Fruit fly (Drosophila melanogaster): ENCODE measurements around the gene CG9257.
A peak's percentile ranks its signal among the peaks of the same experiment; 100 is the strongest.

CG9257 gene

DNA sequence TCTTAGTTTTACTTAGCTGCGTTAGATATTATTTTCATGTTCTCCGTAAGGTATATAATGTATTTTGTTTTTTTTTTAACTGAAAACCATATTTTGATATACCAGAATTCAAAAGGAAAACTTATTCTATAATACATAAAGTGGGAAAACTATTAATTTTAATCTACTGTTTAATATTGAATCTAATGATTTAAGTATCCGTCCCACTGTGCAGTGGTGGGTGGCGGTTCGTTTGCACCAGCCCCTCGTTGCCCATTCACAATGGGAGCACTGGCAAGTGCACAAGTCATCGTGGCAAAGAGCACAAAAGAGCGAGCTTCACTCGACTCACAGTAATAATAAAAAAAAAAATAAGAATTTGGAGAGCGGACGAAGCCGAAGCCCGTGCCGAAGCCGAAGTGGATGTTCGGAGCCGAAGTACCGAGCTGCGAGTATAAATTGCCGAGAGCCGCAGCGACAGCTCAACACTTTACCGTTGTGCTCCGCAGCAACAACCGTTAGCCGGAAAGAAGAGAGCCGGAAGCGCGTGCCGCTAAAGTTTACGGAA, 6.0 kb upstream of the CG9257 start, which contains the start of gene CG34136 (continued):
- TF ChIP-seq CG14014 (GFP tag; IDR thresholded peaks at IDR 0.05) (no peak), Six4 (GFP tag; optimal IDR thresholded peaks at IDR 0.05) (peak; percentile 56), pan (optimal IDR thresholded peaks at IDR 0.05) (no peak), pan (GFP tag; optimal IDR thresholded peaks at IDR 0.05 in 1 of 2, IDR thresholded peaks at IDR 0.05 in 1 of 2) (peak in 1 of 2 experiments; percentile 25), CG10209 (GFP tag; optimal IDR thresholded peaks at IDR 0.05) (peak; percentile 8), slou (GFP tag; optimal IDR thresholded peaks at IDR 0.05) (no peak), CG17829 (tag; optimal IDR thresholded peaks at IDR 0.05) (peak; percentile 24), CG17361 (GFP tag; IDR thresholded peaks at IDR 0.05) (peak; percentile 66; the same call in 2 of the 3 replicates), CG14050 (GFP tag; IDR thresholded peaks at IDR 0.05) (no peak), Drgx (GFP tag; IDR thresholded peaks at IDR 0.05) (peak; percentile 77), lab (GFP tag; optimal IDR thresholded peaks at IDR 0.05) (peak; percentile 69), row (GFP tag; IDR thresholded peaks at IDR 0.05) (peak; percentile 60; the same call in 2 of the 3 replicates), Deaf1 (tag; optimal IDR thresholded peaks at IDR 0.05) (peak; percentile 99), CG10267 (tag; optimal IDR thresholded peaks at IDR 0.05) (peak; percentile 28), CG12659 (GFP tag; optimal IDR thresholded peaks at IDR 0.05) (peak; percentile 38), Fer1 (GFP tag; optimal IDR thresholded peaks at IDR 0.05) (peak; percentile 12), bcd (GFP tag; optimal IDR thresholded peaks at IDR 0.05) (peak; percentile 32), Dp (GFP tag; optimal IDR thresholded peaks at IDR 0.05) (no peak), CG11723 (GFP tag; optimal IDR thresholded peaks at IDR 0.05) (no peak), trh (GFP tag; optimal IDR thresholded peaks at IDR 0.05) (no peak), bsh (GFP tag; optimal IDR thresholded peaks at IDR 0.05) (peak; percentile 45 to 75), CG11695 (GFP tag; IDR thresholded peaks at IDR 0.05) (0 out of 3 replicates have a peak, but pooled peaks have one; percentile 39), MBD-R2 (GFP tag; IDR thresholded peaks at IDR 0.05) (peak; percentile 6; the same call in 1 of the 2 replicates), CG15479 (GFP tag; optimal IDR thresholded peaks at IDR 0.05) (peak; percentile 11), CG11093 (GFP tag; IDR thresholded peaks at IDR 0.05) (no peak), CG15696 (tag; optimal IDR thresholded peaks at IDR 0.05) (no peak), Abd-B (GFP tag; optimal IDR thresholded peaks at IDR 0.05) (peak; percentile 18), Atf-2 (GFP tag; optimal IDR thresholded peaks at IDR 0.05) (peak; percentile 16), Atf6 (GFP tag; IDR thresholded peaks at IDR 0.05) (peak; percentile 57; the same call in 1 of the 2 replicates), Mes4 (GFP tag; optimal IDR thresholded peaks at IDR 0.05) (no peak), CG3163 (GFP tag; optimal IDR thresholded peaks at IDR 0.05) (peak; percentile 77), CG2678 (tag; optimal IDR thresholded peaks at IDR 0.05) (peak; percentile 69), Hr51 (GFP tag; optimal IDR thresholded peaks at IDR 0.05) (peak in 1 of 2 experiments; percentile 74), sqz (GFP tag; optimal IDR thresholded peaks at IDR 0.05) (peak; percentile 87), CG6683 (GFP tag; optimal IDR thresholded peaks at IDR 0.05) (peak; percentile 36), Xrp1 (GFP tag; IDR thresholded peaks at IDR 0.05) (peak; percentile 44; the same call in 1 of the 2 replicates), Eip74EF (GFP tag; optimal IDR thresholded peaks at IDR 0.05) (peak in 1 of 2 experiments; percentile 82), lov (optimal IDR thresholded peaks at IDR 0.05) (no peak), lov (GFP tag; IDR thresholded peaks at IDR 0.05) (0 out of 3 replicates have a peak, but pooled peaks have one; percentile 9), ato (GFP tag; IDR thresholded peaks at IDR 0.05; ENCODE audit: partially characterized antibody) (no peak), Max (GFP tag; optimal IDR thresholded peaks at IDR 0.05) (no peak), CG12155 (GFP tag; optimal IDR thresholded peaks at IDR 0.05) (peak; percentile 22), phol (tag; optimal IDR thresholded peaks at IDR 0.05) (peak; percentile 57), unpg (GFP tag; optimal IDR thresholded peaks at IDR 0.05) (peak; percentile 28), CG5180 (GFP tag; optimal IDR thresholded peaks at IDR 0.05) (no peak), nmo (GFP tag; optimal IDR thresholded peaks at IDR 0.05) (peak; percentile 50), Hsf (GFP tag; optimal IDR thresholded peaks at IDR 0.05) (peak; percentile 40), CG7963 (GFP tag; IDR thresholded peaks at IDR 0.05; ENCODE audit: partially characterized antibody) (no peak), CG30431 (GFP tag; optimal IDR thresholded peaks at IDR 0.05) (no peak)

All from whole organism, embryonic.